Worm (Caenorhabditis elegans): Measurements from ENCODE around the gene K09D9.3.

DNA sequence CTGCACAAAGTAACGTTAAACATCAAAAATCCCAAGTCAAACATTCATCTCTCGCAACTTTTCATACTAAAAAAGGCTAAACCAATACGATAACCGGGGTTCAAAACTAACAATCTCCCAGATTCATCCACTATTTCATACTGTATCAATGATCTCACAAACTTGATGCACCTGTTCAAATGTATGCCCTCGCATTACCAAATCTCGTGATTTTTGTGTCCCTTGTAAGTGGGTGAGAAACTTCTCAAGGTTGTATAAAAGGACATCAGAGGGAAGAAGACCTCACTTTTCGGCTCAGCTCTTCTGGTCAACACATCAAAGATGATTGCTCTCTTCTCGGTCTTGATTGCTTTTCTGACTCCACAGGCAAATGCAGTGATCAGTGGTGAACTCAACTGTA, 24.3 kb downstream of the K09D9.3 start, which contains the start of gene phat-3:
- TF ChIP-seq hlh-30 (tag; optimal IDR thresholded peaks at IDR 0.05; ENCODE audit: insufficient read depth) (no peak), lin-39 (tag; optimal IDR thresholded peaks at IDR 0.05) (no peak)
